Fruit fly (Drosophila melanogaster) whole organism, embryonic: Measurements from ENCODE around the gene HDAC6.

Source experiments
- Ada2b ChIP-seq: fragments of 200-800 bp; sonication (Bioruptor generic); IDR thresholded peaks from 2 replicates; pipeline ENCODE4 v1.3.6; 2022; ENCODE audit warnings: missing biosample characterization, missing genetic modification characterization
- Antp ChIP-seq: fragments of 200-800 bp; sonication (Bioruptor generic); optimal IDR thresholded peaks from 3 replicates; lab custom pipeline; 2016; ENCODE audit warnings: missing biosample characterization, missing genetic modification characterization
- BtbVII ChIP-seq: fragments of 200-800 bp; sonication (Bioruptor generic); optimal IDR thresholded peaks from 3 replicates; lab custom pipeline; 2017; ENCODE audit warnings: missing biosample characterization, mild to moderate bottlenecking, missing genetic modification characterization
- Bteb2 ChIP-seq: fragments of 200-800 bp; sonication (Bioruptor generic); optimal IDR thresholded peaks from 2 replicates; lab custom pipeline; 2016; ENCODE audit warnings: missing biosample characterization, missing genetic modification characterization
- CG10543 ChIP-seq: fragments of 200-800 bp; sonication (Bioruptor generic); optimal IDR thresholded peaks from 3 replicates; lab custom pipeline; 2017; ENCODE audit warnings: missing biosample characterization, mild to moderate bottlenecking, missing genetic modification characterization, moderate library complexity
- CG10654 ChIP-seq: fragments of 200-800 bp; sonication (Bioruptor generic); optimal IDR thresholded peaks from 2 replicates; lab custom pipeline; 2016; ENCODE audit warnings: missing biosample characterization, missing genetic modification characterization
- CG11398 ChIP-seq: fragments of 200-800 bp; sonication (Bioruptor generic); optimal IDR thresholded peaks from 2 replicates; lab custom pipeline; 2016; ENCODE audit warnings: missing biosample characterization, missing genetic modification characterization
- CG12769 ChIP-seq: fragments of 200-800 bp; sonication (Bioruptor generic); optimal IDR thresholded peaks from 2 replicates; lab custom pipeline; 2019; ENCODE audit warnings: missing biosample characterization, mild to moderate bottlenecking, missing genetic modification characterization, moderate library complexity
- CG1529 ChIP-seq: fragments of 200-800 bp; sonication (Bioruptor generic); optimal IDR thresholded peaks from 3 replicates; lab custom pipeline; 2018; ENCODE audit warnings: missing biosample characterization, missing genetic modification characterization
- CG17829 ChIP-seq: fragments of 200-800 bp; optimal IDR thresholded peaks from 2 replicates; lab custom pipeline; 2019; ENCODE audit warnings: missing biosample characterization, mild to moderate bottlenecking, missing genetic modification characterization, moderate library complexity
- CG18764 ChIP-seq: fragments of 200-800 bp; sonication (Bioruptor generic); optimal IDR thresholded peaks from 3 replicates; lab custom pipeline; 2016; ENCODE audit warnings: missing biosample characterization, missing genetic modification characterization
- CG2116 ChIP-seq: fragments of 200-800 bp; sonication (Bioruptor generic); optimal IDR thresholded peaks from 3 replicates; lab custom pipeline; 2018; ENCODE audit warnings: missing biosample characterization, mild to moderate bottlenecking, missing genetic modification characterization
- CG30431 ChIP-seq: fragments of 200-800 bp; sonication (Bioruptor generic); optimal IDR thresholded peaks from 2 replicates; lab custom pipeline; 2017; ENCODE audit warnings: missing biosample characterization, missing genetic modification characterization
- CG31224 ChIP-seq: fragments of 200-800 bp; sonication (Bioruptor generic); IDR thresholded peaks from 2 replicates; pipeline ENCODE4 v1.3.6; 2022; ENCODE audit warnings: missing biosample characterization, missing genetic modification characterization
- CG31441 ChIP-seq: fragments of 200-800 bp; sonication (Bioruptor generic); IDR thresholded peaks from 2 replicates; pipeline ENCODE4 v1.3.6; 2022; ENCODE audit warnings: missing biosample characterization, missing genetic modification characterization
- CG4854 ChIP-seq: fragments of 200-800 bp; sonication (Bioruptor generic); optimal IDR thresholded peaks from 2 replicates; lab custom pipeline; 2016; ENCODE audit warnings: missing biosample characterization, missing genetic modification characterization, inconsistent platforms
- CG7839 ChIP-seq: fragments of 200-800 bp; sonication (Bioruptor generic); optimal IDR thresholded peaks from 3 replicates; lab custom pipeline; 2018; ENCODE audit warnings: missing biosample characterization, mild to moderate bottlenecking, missing genetic modification characterization, moderate library complexity
- Doc3 ChIP-seq: fragments of 200-800 bp; sonication (Bioruptor generic); IDR thresholded peaks from 3 replicates; pipeline ENCODE4 v1.3.6; 2022; ENCODE audit warnings: missing biosample characterization, missing genetic modification characterization; ENCODE audit not compliant: partially characterized antibody
- E2f1 ChIP-seq: fragments of 200-800 bp; sonication (Bioruptor generic); IDR thresholded peaks from 2 replicates; pipeline ENCODE4 v1.3.6; 2022; ENCODE audit warnings: missing biosample characterization, missing genetic modification characterization
- Ets97D ChIP-seq: fragments of 200-800 bp; sonication (Bioruptor generic); optimal IDR thresholded peaks from 3 replicates; lab custom pipeline; 2016; ENCODE audit warnings: missing biosample characterization, missing genetic modification characterization
- Fer2 ChIP-seq: fragments of 200-800 bp; sonication (Bioruptor generic); optimal IDR thresholded peaks from 2 replicates; lab custom pipeline; 2018; ENCODE audit warnings: missing biosample characterization, mild to moderate bottlenecking, missing genetic modification characterization, moderate library complexity
- H15 ChIP-seq: fragments of 200-800 bp; sonication (Bioruptor generic); IDR thresholded peaks from 3 replicates; pipeline ENCODE4 v1.3.6; 2022; ENCODE audit warnings: missing biosample characterization, missing genetic modification characterization
- HLH54F ChIP-seq: fragments of 200-800 bp; sonication (Bioruptor generic); optimal IDR thresholded peaks from 3 replicates; lab custom pipeline; 2016; ENCODE audit warnings: missing biosample characterization, missing genetic modification characterization
- Hr51 ChIP-seq, 2 experiments: fragments of 200-800 bp; sonication (Bioruptor generic); optimal IDR thresholded peaks; 2 replicates in 1 of 2; 3 replicates in 1 of 2; lab custom pipeline; 2016 to 2018; ENCODE audit warnings: missing biosample characterization in 2 of 2, missing genetic modification characterization in 2 of 2, mild to moderate bottlenecking in 1 of 2, moderate library complexity in 1 of 2
- Lhr ChIP-seq: fragments of 200-800 bp; sonication (Bioruptor generic); optimal IDR thresholded peaks from 3 replicates; lab custom pipeline; 2017; ENCODE audit warnings: mild to moderate bottlenecking, missing biosample characterization, missing genetic modification reagents, missing genetic modification characterization
- Med ChIP-seq: fragments of 200-800 bp; sonication (Bioruptor generic); peaks from one replicate; lab custom pipeline; 2016; ENCODE audit warnings: missing biosample characterization, missing genetic modification characterization, mild to moderate bottlenecking, inconsistent platforms, moderate library complexity
- Ravus ChIP-seq: fragments of 200-800 bp; sonication (Bioruptor generic); IDR thresholded peaks from 2 replicates; pipeline ENCODE4 v1.3.6; 2022; ENCODE audit warnings: missing biosample characterization, missing genetic modification characterization
- Trl ChIP-seq, 3 experiments: fragments of >200 bp in 2 of 3; fragments of 200-800 bp in 1 of 3; sonication (Bioruptor generic) in 1 of 3; optimal IDR thresholded peaks; 2 replicates in 1 of 3; 3 replicates in 2 of 3; lab custom pipeline; 2016 to 2017; ENCODE audit warnings: missing biosample characterization in 1 of 3, missing genetic modification characterization in 1 of 3
- Xrp1 ChIP-seq: fragments of 200-800 bp; sonication (Bioruptor generic); IDR thresholded peaks from 2 replicates; pipeline ENCODE4 v1.3.6; 2022; ENCODE audit warnings: missing biosample characterization, missing genetic modification characterization
- abd-A ChIP-seq: fragments of 200-800 bp; sonication (Bioruptor generic); optimal IDR thresholded peaks from 3 replicates; lab custom pipeline; 2019; ENCODE audit warnings: missing biosample characterization, mild to moderate bottlenecking, missing genetic modification characterization, moderate library complexity
- ase ChIP-seq: fragments of 200-800 bp; sonication (Bioruptor generic); IDR thresholded peaks from 3 replicates; pipeline ENCODE4 v1.3.6; 2022; ENCODE audit warnings: missing biosample characterization, missing genetic modification characterization
- cg ChIP-seq: fragments of 200-800 bp; sonication (Bioruptor generic); optimal IDR thresholded peaks from 3 replicates; lab custom pipeline; 2019; ENCODE audit warnings: missing biosample characterization, mild to moderate bottlenecking, missing genetic modification characterization, moderate library complexity
- chn ChIP-seq: fragments of 200-800 bp; sonication (Bioruptor generic); optimal IDR thresholded peaks from 2 replicates; lab custom pipeline; 2016; ENCODE audit warnings: missing biosample characterization, missing genetic modification characterization
- croc ChIP-seq: fragments of 200-800 bp; sonication (Bioruptor generic); conservative IDR thresholded peaks from 3 replicates; pipeline ENCODE4 v1.3.6; 2022; ENCODE audit warnings: missing biosample characterization, missing genetic modification characterization
- crol ChIP-seq: fragments of 200-800 bp; sonication (Bioruptor generic); IDR thresholded peaks from 2 replicates; pipeline ENCODE4 v1.3.6; 2022; ENCODE audit warnings: missing biosample characterization, missing genetic modification characterization
- dati ChIP-seq: fragments of 200-800 bp; sonication (Bioruptor generic); IDR thresholded peaks from 2 replicates; pipeline ENCODE4 v1.3.6; 2022; ENCODE audit warnings: missing biosample characterization, missing genetic modification characterization
- esg ChIP-seq: fragments of 200-800 bp; sonication (Bioruptor generic); conservative IDR thresholded peaks from 2 replicates; pipeline ENCODE4 v1.3.6; 2022; ENCODE audit warnings: missing biosample characterization, missing genetic modification characterization
- hbn ChIP-seq: fragments of 200-800 bp; sonication (Bioruptor generic); IDR thresholded peaks from 2 replicates; pipeline ENCODE4 v1.3.6; 2022; ENCODE audit warnings: missing biosample characterization, missing genetic modification characterization; ENCODE audit not compliant: partially characterized antibody
- insv ChIP-seq, 2 experiments: fragments of 200-800 bp; sonication (Bioruptor generic); optimal IDR thresholded peaks; 3 replicates each; lab custom pipeline; 2016 to 2018; ENCODE audit warnings: missing biosample characterization in 2 of 2, missing genetic modification characterization in 2 of 2
- lab ChIP-seq: fragments of 200-800 bp; sonication (Bioruptor generic); optimal IDR thresholded peaks from 3 replicates; lab custom pipeline; 2017; ENCODE audit warnings: missing biosample characterization, missing genetic modification characterization, mild to moderate bottlenecking, moderate library complexity, missing genetic modification reagents
- pan ChIP-seq, 4 experiments: fragments of >200 bp in 3 of 4; fragments of 200-800 bp in 1 of 4; sonication (Bioruptor generic) in 1 of 4; optimal IDR thresholded peaks in 3 of 4; IDR thresholded peaks in 1 of 4; 2 replicates each; pipeline versions ENCODE4 v1.3.6 to Lab custom; 2017 to 2022; ENCODE audit warnings: missing biosample characterization in 2 of 4, missing genetic modification characterization in 2 of 4, mixed read lengths in 1 of 4
- pfk ChIP-seq: fragments of 200-800 bp; sonication (Bioruptor generic); optimal IDR thresholded peaks from 2 replicates; lab custom pipeline; 2018; ENCODE audit warnings: missing biosample characterization, mild to moderate bottlenecking, missing genetic modification characterization, moderate library complexity
- prd ChIP-seq, 3 experiments: fragments of >200 bp in 2 of 3; fragments of 200-800 bp in 1 of 3; sonication (Bioruptor generic) in 1 of 3; optimal IDR thresholded peaks in 2 of 3; IDR thresholded peaks in 1 of 3; 2 replicates in 2 of 3; 3 replicates in 1 of 3; pipeline versions ENCODE4 v1.3.6 to Lab custom; 2017 to 2022; ENCODE audit warnings: missing biosample characterization in 1 of 3, missing genetic modification characterization in 1 of 3
- row ChIP-seq: fragments of 200-800 bp; sonication (Bioruptor generic); IDR thresholded peaks from 3 replicates; pipeline ENCODE4 v1.3.6; 2022; ENCODE audit warnings: missing biosample characterization, missing genetic modification characterization
- schlank ChIP-seq: fragments of 200-800 bp; sonication (Bioruptor generic); optimal IDR thresholded peaks from 2 replicates; lab custom pipeline; 2018; ENCODE audit warnings: missing biosample characterization, mild to moderate bottlenecking, missing genetic modification characterization
- sima ChIP-seq: fragments of 200-800 bp; sonication (Bioruptor generic); optimal IDR thresholded peaks from 2 replicates; lab custom pipeline; 2016; ENCODE audit warnings: missing biosample characterization, missing genetic modification characterization
- tin ChIP-seq: fragments of 200-800 bp; sonication (Bioruptor generic); optimal IDR thresholded peaks from 3 replicates; lab custom pipeline; 2016; ENCODE audit warnings: missing biosample characterization, missing genetic modification characterization
- z ChIP-seq: fragments of 200-800 bp; sonication (Bioruptor generic); IDR thresholded peaks from 3 replicates; pipeline ENCODE4 v1.3.6; 2022; ENCODE audit warnings: missing biosample characterization, missing genetic modification characterization

Gene HDAC6

DNA sequence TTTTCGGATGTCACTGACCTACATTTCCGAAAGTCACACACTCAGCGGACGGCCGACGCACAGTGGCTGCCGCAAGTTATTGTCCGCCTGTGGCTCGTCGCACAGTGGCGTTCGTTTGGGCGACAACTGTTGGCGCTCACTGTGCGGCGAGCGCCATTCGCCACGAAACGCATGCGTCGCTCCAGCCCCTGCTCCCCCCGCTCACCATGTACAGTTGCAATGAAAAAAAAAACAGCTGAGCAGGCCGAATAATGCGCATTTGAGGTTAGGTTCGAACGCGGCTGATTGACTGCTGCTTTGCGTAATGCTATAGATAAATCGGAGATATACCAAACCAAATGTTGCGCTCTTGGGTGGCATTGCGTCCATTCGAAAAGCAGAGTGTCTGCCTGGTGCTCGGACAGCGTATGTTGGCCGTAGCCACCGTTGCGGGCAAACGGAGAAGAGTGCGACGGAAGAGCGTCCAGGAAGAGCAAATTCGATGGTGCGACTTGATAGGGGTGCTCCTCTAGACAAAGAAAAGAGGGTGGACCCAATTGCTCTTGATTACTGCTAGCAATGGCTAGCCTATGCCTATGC is 9.7 kb upstream of the HDAC6 start (continued):
- TF ChIP-seq CG10543 = peak; percentile 97
- peak; percentile 90 for TF ChIP-seq Ada2b
- TF ChIP-seq CG17829 = peak; percentile 67
- peak; percentile 97 for TF ChIP-seq CG12769 (tag; lab: Kevin White, UChicago)
- TF ChIP-seq abd-A = no peak
- TF ChIP-seq BtbVII (GFP tag; lab: Kevin White, UChicago) = peak; percentile 72
- TF ChIP-seq schlank (tag; lab: Kevin White, UChicago) = peak; percentile 81
- TF ChIP-seq CG30431 (GFP tag; lab: Kevin White, UChicago) = peak; percentile 62
- TF ChIP-seq crol (GFP tag; lab: Robert Waterston, UW) = peak; percentile 100
- TF ChIP-seq croc (GFP tag; lab: Robert Waterston, UW) = peak; percentile 36; the same call in 1 of the 3 replicates
- TF ChIP-seq Doc3 = no peak
- TF ChIP-seq CG31441 (GFP tag; lab: Robert Waterston, UW) = peak; percentile 57; the same call in 1 of the 2 replicates
- peak; percentile 73 for TF ChIP-seq esg
- TF ChIP-seq HLH54F = peak; percentile 83
- TF ChIP-seq Hr51 (GFP tag; optimal IDR thresholded peaks at IDR 0.05; lab: Kevin White, UChicago) = peak; percentile 63 to 80
- no peak for TF ChIP-seq prd (optimal IDR thresholded peaks at IDR 0.05; lab: Kevin White, UChicago)
- TF ChIP-seq prd (GFP tag; IDR thresholded peaks at IDR 0.05; lab: Robert Waterston, UW) = peak; percentile 90
- peak; percentile 54 for TF ChIP-seq CG1529 (GFP tag; lab: Kevin White, UChicago)
- TF ChIP-seq CG2116 (GFP tag; lab: Kevin White, UChicago) = peak; percentile 91
- no peak for TF ChIP-seq pan (optimal IDR thresholded peaks at IDR 0.05; lab: Kevin White, UChicago)
- peak in 1 of 2 experiments; percentile 91 for TF ChIP-seq pan (GFP tag; optimal IDR thresholded peaks at IDR 0.05 in 1 of 2, IDR thresholded peaks at IDR 0.05 in 1 of 2)
- peak; percentile 49 for TF ChIP-seq Ravus (GFP tag; lab: Robert Waterston, UW)
- peak; percentile 99 for TF ChIP-seq row (GFP tag; lab: Robert Waterston, UW)
- peak; percentile 82 for TF ChIP-seq CG31224 (GFP tag; lab: Robert Waterston, UW)
- peak; percentile 86 for TF ChIP-seq Ets97D
- TF ChIP-seq Med (GFP tag; lab: Kevin White, UChicago) = peak; percentile 98
- TF ChIP-seq E2f1 (GFP tag; lab: Robert Waterston, UW) = peak; percentile 85
- peak; percentile 29 for TF ChIP-seq Fer2 (tag; lab: Kevin White, UChicago)
- peak; percentile 64 for TF ChIP-seq CG10654 (GFP tag; lab: Kevin White, UChicago)
- peak; percentile 89 for TF ChIP-seq ase (GFP tag; lab: Robert Waterston, UW)
- peak; percentile 89 for TF ChIP-seq tin (GFP tag; lab: Kevin White, UChicago)
- TF ChIP-seq sima (GFP tag; lab: Kevin White, UChicago) = peak; percentile 26
- TF ChIP-seq CG4854 (GFP tag; lab: Kevin White, UChicago) = peak; percentile 72
- TF ChIP-seq CG11398 (GFP tag; lab: Kevin White, UChicago) = peak; percentile 77
- peak in 1 of 2 experiments; percentile 39 for TF ChIP-seq insv (GFP tag; optimal IDR thresholded peaks at IDR 0.05; lab: Kevin White, UChicago)
- TF ChIP-seq Xrp1 = peak; percentile 83
- TF ChIP-seq Trl (optimal IDR thresholded peaks at IDR 0.05; lab: Kevin White, UChicago) = peak in 1 of 2 experiments; percentile 37
- TF ChIP-seq Trl (GFP tag; optimal IDR thresholded peaks at IDR 0.05; lab: Kevin White, UChicago) = peak; percentile 90
- TF ChIP-seq cg = peak; percentile 19
- peak; percentile 46 for TF ChIP-seq CG18764 (GFP tag; lab: Kevin White, UChicago)
- TF ChIP-seq CG7839 (tag; lab: Kevin White, UChicago) = peak; percentile 77
- TF ChIP-seq Lhr (GFP tag; lab: Kevin White, UChicago) = peak; percentile 45
- peak; percentile 33; the same call in 1 of the 3 replicates for TF ChIP-seq z (GFP tag; lab: Robert Waterston, UW)
- peak; percentile 85 for TF ChIP-seq H15 (GFP tag; lab: Robert Waterston, UW)
- TF ChIP-seq Bteb2 (GFP tag; lab: Kevin White, UChicago) = peak; percentile 68
- TF ChIP-seq pfk (GFP tag; lab: Kevin White, UChicago) = peak; percentile 63
- peak; percentile 96 for TF ChIP-seq Antp (GFP tag; lab: Kevin White, UChicago)
- peak; percentile 95 for TF ChIP-seq lab (GFP tag; lab: Kevin White, UChicago)
- TF ChIP-seq dati (GFP tag; lab: Robert Waterston, UW) = no peak
- no peak for TF ChIP-seq hbn
- peak; percentile 84 for TF ChIP-seq chn (GFP tag; lab: Kevin White, UChicago)
